Fruit fly (Drosophila melanogaster) whole organism, embryonic: Measurements from ENCODE around the gene CG42263.

Experiments used
- Abd-B ChIP-seq: fragments of 200-800 bp; sonication (Bioruptor generic); optimal IDR thresholded peaks from 2 replicates; lab custom pipeline; 2018; ENCODE audit warnings: missing biosample characterization, mild to moderate bottlenecking, missing genetic modification characterization, moderate library complexity
- B-H1 ChIP-seq: fragments of 200-800 bp; sonication (Bioruptor generic); IDR thresholded peaks from 3 replicates; pipeline ENCODE4 v1.3.6; 2022; ENCODE audit warnings: missing biosample characterization, missing genetic modification characterization
- Bteb2 ChIP-seq: fragments of 200-800 bp; sonication (Bioruptor generic); optimal IDR thresholded peaks from 2 replicates; lab custom pipeline; 2016; ENCODE audit warnings: missing biosample characterization, missing genetic modification characterization
- CG10147 ChIP-seq: fragments of 200-800 bp; sonication (Bioruptor generic); optimal IDR thresholded peaks from 2 replicates; lab custom pipeline; 2019; ENCODE audit warnings: missing biosample characterization, mild to moderate bottlenecking, missing genetic modification characterization, moderate library complexity
- CG1024 ChIP-seq: fragments of 200-800 bp; sonication (Bioruptor generic); IDR thresholded peaks from 2 replicates; pipeline ENCODE4 v1.3.6; 2022; ENCODE audit warnings: missing biosample characterization, missing genetic modification characterization
- CG10274 ChIP-seq: fragments of 200-800 bp; sonication (Bioruptor generic); optimal IDR thresholded peaks from 3 replicates; lab custom pipeline; 2017; ENCODE audit warnings: missing biosample characterization, mild to moderate bottlenecking, missing genetic modification characterization
- CG10959 ChIP-seq: fragments of 200-800 bp; sonication (Bioruptor generic); IDR thresholded peaks from 2 replicates; pipeline ENCODE4 v1.3.6; 2022; ENCODE audit warnings: missing biosample characterization, missing genetic modification characterization
- CG10979 ChIP-seq: fragments of 200-800 bp; sonication (Bioruptor generic); optimal IDR thresholded peaks from 2 replicates; lab custom pipeline; 2018; ENCODE audit warnings: missing biosample characterization, mild to moderate bottlenecking, missing genetic modification characterization, moderate library complexity
- CG16863 ChIP-seq: fragments of 200-800 bp; sonication (Bioruptor generic); optimal IDR thresholded peaks from 3 replicates; lab custom pipeline; 2016; ENCODE audit warnings: missing biosample characterization, missing genetic modification characterization
- CG17359 ChIP-seq: fragments of 200-800 bp; sonication (Bioruptor generic); optimal IDR thresholded peaks from 3 replicates; lab custom pipeline; 2018; ENCODE audit warnings: missing biosample characterization, mild to moderate bottlenecking, missing genetic modification characterization, moderate library complexity
- CG2129 ChIP-seq: fragments of 200-800 bp; sonication (Bioruptor generic); IDR thresholded peaks from 2 replicates; pipeline ENCODE4 v1.3.6; 2022; ENCODE audit warnings: missing biosample characterization, missing genetic modification characterization; ENCODE audit not compliant: partially characterized antibody
- CG2678 ChIP-seq: fragments of 200-800 bp; sonication (Bioruptor generic); optimal IDR thresholded peaks from 3 replicates; lab custom pipeline; 2019; ENCODE audit warnings: missing biosample characterization, mild to moderate bottlenecking, missing genetic modification characterization, moderate library complexity
- CG31224 ChIP-seq: fragments of 200-800 bp; sonication (Bioruptor generic); IDR thresholded peaks from 2 replicates; pipeline ENCODE4 v1.3.6; 2022; ENCODE audit warnings: missing biosample characterization, missing genetic modification characterization
- CG31441 ChIP-seq: fragments of 200-800 bp; sonication (Bioruptor generic); IDR thresholded peaks from 2 replicates; pipeline ENCODE4 v1.3.6; 2022; ENCODE audit warnings: missing biosample characterization, missing genetic modification characterization
- CG3838 ChIP-seq: fragments of 200-800 bp; sonication (Bioruptor generic); optimal IDR thresholded peaks from 3 replicates; lab custom pipeline; 2016; ENCODE audit warnings: missing biosample characterization, missing genetic modification characterization
- CG4707 ChIP-seq: fragments of 200-800 bp; sonication (Bioruptor generic); optimal IDR thresholded peaks from 2 replicates; lab custom pipeline; 2018; ENCODE audit warnings: missing biosample characterization, mild to moderate bottlenecking, missing genetic modification characterization, moderate library complexity
- CG6254 ChIP-seq: fragments of 200-800 bp; sonication (Bioruptor generic); optimal IDR thresholded peaks from 3 replicates; lab custom pipeline; 2017; ENCODE audit warnings: mild to moderate bottlenecking, missing biosample characterization, missing genetic modification reagents, missing genetic modification characterization
- CG7786 ChIP-seq: fragments of 200-800 bp; sonication (Bioruptor generic); optimal IDR thresholded peaks from 2 replicates; lab custom pipeline; 2016; ENCODE audit warnings: missing biosample characterization, missing genetic modification characterization
- CG8765 ChIP-seq: fragments of 200-800 bp; sonication (Bioruptor generic); IDR thresholded peaks from 2 replicates; pipeline ENCODE4 v1.3.6; 2022; ENCODE audit warnings: missing biosample characterization, missing genetic modification characterization
- CHES-1-like ChIP-seq: fragments of 200-800 bp; sonication (Bioruptor generic); optimal IDR thresholded peaks from 2 replicates; lab custom pipeline; 2016; ENCODE audit warnings: missing biosample characterization, missing genetic modification characterization
- Deaf1 ChIP-seq: fragments of 200-800 bp; optimal IDR thresholded peaks from 3 replicates; lab custom pipeline; 2019; ENCODE audit warnings: missing biosample characterization, mild to moderate bottlenecking, missing genetic modification characterization, moderate library complexity
- Fer1 ChIP-seq: fragments of 200-800 bp; sonication (Bioruptor generic); optimal IDR thresholded peaks from 2 replicates; lab custom pipeline; 2017; ENCODE audit warnings: missing biosample characterization, mild to moderate bottlenecking, missing genetic modification characterization
- Gsc ChIP-seq: fragments of 200-800 bp; sonication (Bioruptor generic); IDR thresholded peaks from 2 replicates; pipeline ENCODE4 v1.3.6; 2022; ENCODE audit warnings: missing biosample characterization, missing genetic modification characterization
- HLHmδ ChIP-seq: fragments of 200-800 bp; sonication (Bioruptor generic); optimal IDR thresholded peaks from 2 replicates; lab custom pipeline; 2018; ENCODE audit warnings: missing biosample characterization, mild to moderate bottlenecking, missing genetic modification characterization, moderate library complexity
- Hey ChIP-seq: fragments of 200-800 bp; sonication (Bioruptor generic); optimal IDR thresholded peaks from 3 replicates; lab custom pipeline; 2018; ENCODE audit warnings: missing biosample characterization, mild to moderate bottlenecking, missing genetic modification characterization
- Lim3 ChIP-seq: fragments of 200-800 bp; sonication (Bioruptor generic); IDR thresholded peaks from 2 replicates; pipeline ENCODE4 v1.3.6; 2022; ENCODE audit warnings: missing biosample characterization, missing genetic modification characterization
- Neu2 ChIP-seq: fragments of 200-800 bp; sonication (Bioruptor generic); optimal IDR thresholded peaks from 3 replicates; lab custom pipeline; 2016; ENCODE audit warnings: missing biosample characterization, missing genetic modification characterization, borderline replicate concordance
- Nf-YB ChIP-seq: fragments of 200-800 bp; sonication (Bioruptor generic); optimal IDR thresholded peaks from 3 replicates; lab custom pipeline; 2019; ENCODE audit warnings: missing biosample characterization, mild to moderate bottlenecking, missing genetic modification characterization, moderate library complexity
- Rfx ChIP-seq: fragments of 200-800 bp; sonication (Bioruptor generic); IDR thresholded peaks from 2 replicates; pipeline ENCODE4 v1.3.6; 2022; ENCODE audit warnings: missing biosample characterization, missing genetic modification characterization
- Rx ChIP-seq: fragments of 200-800 bp; sonication (Bioruptor generic); IDR thresholded peaks from 2 replicates; pipeline ENCODE4 v1.3.6; 2022; ENCODE audit warnings: missing biosample characterization, missing genetic modification characterization
- ap ChIP-seq: fragments of 200-800 bp; sonication (Bioruptor generic); IDR thresholded peaks from 2 replicates; pipeline ENCODE4 v1.3.6; 2022; ENCODE audit warnings: missing biosample characterization, missing genetic modification characterization
- cas ChIP-seq: fragments of 200-800 bp; sonication (Bioruptor generic); IDR thresholded peaks from 2 replicates; pipeline ENCODE4 v1.3.6; 2022; ENCODE audit warnings: missing biosample characterization, missing genetic modification characterization
- danr ChIP-seq: fragments of 200-800 bp; sonication (Bioruptor generic); IDR thresholded peaks from 2 replicates; pipeline ENCODE4 v1.3.6; 2022; ENCODE audit warnings: missing biosample characterization, missing genetic modification characterization
- dimm ChIP-seq: fragments of 200-800 bp; sonication (Bioruptor generic); IDR thresholded peaks from 2 replicates; pipeline ENCODE4 v1.3.6; 2022; ENCODE audit warnings: missing biosample characterization, missing genetic modification characterization
- dmrt99B ChIP-seq: fragments of 200-800 bp; sonication (Bioruptor generic); optimal IDR thresholded peaks from 2 replicates; lab custom pipeline; 2018; ENCODE audit warnings: missing biosample characterization, mild to moderate bottlenecking, missing genetic modification characterization, moderate library complexity
- dysf ChIP-seq: fragments of 200-800 bp; sonication (Bioruptor generic); IDR thresholded peaks from 3 replicates; pipeline ENCODE4 v1.3.6; 2022; ENCODE audit warnings: missing biosample characterization, missing genetic modification characterization
- fd3F ChIP-seq: fragments of 200-800 bp; sonication (Bioruptor generic); optimal IDR thresholded peaks from 2 replicates; lab custom pipeline; 2018; ENCODE audit warnings: missing biosample characterization, mild to moderate bottlenecking, missing genetic modification characterization, moderate library complexity
- grau ChIP-seq: fragments of 200-800 bp; optimal IDR thresholded peaks from 3 replicates; lab custom pipeline; 2019; ENCODE audit warnings: missing biosample characterization, mild to moderate bottlenecking, missing genetic modification characterization, moderate library complexity
- kni ChIP-seq: fragments of 200-800 bp; sonication (Bioruptor generic); optimal IDR thresholded peaks from 3 replicates; lab custom pipeline; 2017; ENCODE audit warnings: mild to moderate bottlenecking, missing biosample characterization, missing genetic modification reagents, missing genetic modification characterization
- lbe ChIP-seq: fragments of 200-800 bp; sonication (Bioruptor generic); optimal IDR thresholded peaks from 2 replicates; lab custom pipeline; 2016; ENCODE audit warnings: missing biosample characterization, mild to moderate bottlenecking, missing genetic modification characterization
- nau ChIP-seq: fragments of 200-800 bp; sonication (Bioruptor generic); optimal IDR thresholded peaks from 3 replicates; lab custom pipeline; 2017; ENCODE audit warnings: missing biosample characterization, mild to moderate bottlenecking, missing genetic modification characterization, missing genetic modification reagents
- nom ChIP-seq: fragments of 200-800 bp; sonication (Bioruptor generic); optimal IDR thresholded peaks from 2 replicates; lab custom pipeline; 2017; ENCODE audit warnings: missing biosample characterization, missing genetic modification characterization, mild to moderate bottlenecking, moderate library complexity, missing genetic modification reagents
- org-1 ChIP-seq: fragments of 200-800 bp; sonication (Bioruptor generic); optimal IDR thresholded peaks from 2 replicates; lab custom pipeline; 2017; ENCODE audit warnings: missing biosample characterization, missing genetic modification characterization
- otp ChIP-seq: fragments of 200-800 bp; sonication (Bioruptor generic); IDR thresholded peaks from 3 replicates; pipeline ENCODE4, ENCODE4 v1.3.6; 2022; ENCODE audit warnings: missing biosample characterization, missing genetic modification characterization
- phol ChIP-seq: fragments of 200-800 bp; sonication (Bioruptor generic); optimal IDR thresholded peaks from 3 replicates; lab custom pipeline; 2018; ENCODE audit warnings: missing biosample characterization, mild to moderate bottlenecking, missing genetic modification characterization, moderate library complexity
- run ChIP-seq: fragments of 200-800 bp; sonication (Bioruptor generic); optimal IDR thresholded peaks from 3 replicates; lab custom pipeline; 2018; ENCODE audit warnings: missing biosample characterization, mild to moderate bottlenecking, missing genetic modification characterization
- sc ChIP-seq, 3 experiments: fragments of >200 bp in 2 of 3; fragments of 200-800 bp in 1 of 3; sonication (Bioruptor generic) in 1 of 3; optimal IDR thresholded peaks; 2 replicates in 2 of 3; 3 replicates in 1 of 3; lab custom pipeline; 2017; ENCODE audit warnings: mild to moderate bottlenecking in 1 of 3, missing biosample characterization in 1 of 3, missing genetic modification characterization in 1 of 3, missing genetic modification reagents in 1 of 3
- slp2 ChIP-seq: fragments of 200-800 bp; sonication (Bioruptor generic); optimal IDR thresholded peaks from 2 replicates; lab custom pipeline; 2016; ENCODE audit warnings: missing biosample characterization, missing genetic modification characterization
- stc ChIP-seq: fragments of 200-800 bp; sonication (Bioruptor generic); IDR thresholded peaks from 2 replicates; pipeline ENCODE4 v1.3.6; 2022; ENCODE audit warnings: missing biosample characterization, missing genetic modification characterization
- tin ChIP-seq: fragments of 200-800 bp; sonication (Bioruptor generic); optimal IDR thresholded peaks from 3 replicates; lab custom pipeline; 2016; ENCODE audit warnings: missing biosample characterization, missing genetic modification characterization
- vnd ChIP-seq: fragments of 200-800 bp; sonication (Bioruptor generic); IDR thresholded peaks from 3 replicates; pipeline ENCODE4 v1.3.6; 2022; ENCODE audit warnings: missing biosample characterization, missing genetic modification characterization; ENCODE audit not compliant: partially characterized antibody

The CG42263 gene

DNA sequence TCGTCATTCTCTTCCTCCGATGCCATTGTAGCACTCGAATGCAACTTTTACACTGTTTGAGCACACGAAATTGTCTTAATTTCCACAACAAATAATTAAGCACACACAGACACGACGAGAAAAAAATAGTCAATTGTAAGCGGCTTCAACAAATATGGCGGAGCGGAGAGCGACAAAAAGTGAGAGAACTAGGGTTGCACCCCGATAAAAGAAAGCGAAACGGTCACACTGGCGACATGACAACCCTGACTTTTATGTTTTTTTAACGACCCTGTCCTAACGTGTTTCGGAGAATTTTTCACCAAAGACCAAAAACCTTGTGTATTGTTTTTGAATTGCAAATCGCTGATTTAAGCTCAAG is 45.6 kb downstream of the CG42263 start, which contains the start of the genes Mi-2 and Prp3 (continued):
- no peak for TF ChIP-seq ap (GFP tag; lab: Robert Waterston, UW)
- TF ChIP-seq kni: no peak
- TF ChIP-seq vnd: no peak
- TF ChIP-seq Rfx (GFP tag; lab: Robert Waterston, UW): peak; percentile 65
- TF ChIP-seq Neu2 (GFP tag; lab: Kevin White, UChicago): no peak
- TF ChIP-seq CG8765 (GFP tag; lab: Robert Waterston, UW): no peak
- TF ChIP-seq nom (GFP tag; lab: Kevin White, UChicago): peak; percentile 70
- TF ChIP-seq CG10979 (tag; lab: Kevin White, UChicago): no peak
- no peak for TF ChIP-seq Hey (tag; lab: Kevin White, UChicago)
- no peak for TF ChIP-seq CG17359
- TF ChIP-seq CG2678 (tag; lab: Kevin White, UChicago): no peak
- TF ChIP-seq sc (optimal IDR thresholded peaks at IDR 0.05; lab: Kevin White, UChicago): no peak
- no peak for TF ChIP-seq sc (GFP tag; optimal IDR thresholded peaks at IDR 0.05; lab: Kevin White, UChicago)
- no peak for TF ChIP-seq CG4707
- TF ChIP-seq Lim3 (GFP tag; lab: Robert Waterston, UW): no peak
- no peak for TF ChIP-seq Rx (GFP tag; lab: Robert Waterston, UW)
- TF ChIP-seq dmrt99B (tag; lab: Kevin White, UChicago): no peak
- TF ChIP-seq otp (GFP tag; lab: Robert Waterston, UW): no peak
- TF ChIP-seq Nf-YB (GFP tag; lab: Kevin White, UChicago): no peak
- TF ChIP-seq nau: no peak
- no peak for TF ChIP-seq cas (GFP tag; lab: Robert Waterston, UW)
- TF ChIP-seq slp2 (GFP tag; lab: Kevin White, UChicago): no peak
- no peak for TF ChIP-seq danr (GFP tag; lab: Robert Waterston, UW)
- no peak for TF ChIP-seq Deaf1 (tag; lab: Kevin White, UChicago)
- no peak for TF ChIP-seq HLHmδ (GFP tag; lab: Kevin White, UChicago)
- no peak for TF ChIP-seq Gsc (GFP tag; lab: Robert Waterston, UW)
- TF ChIP-seq CG3838 (GFP tag; lab: Kevin White, UChicago): no peak
- TF ChIP-seq run (tag; lab: Kevin White, UChicago): no peak
- TF ChIP-seq dimm (GFP tag; lab: Robert Waterston, UW): no peak
- no peak for TF ChIP-seq CG31441
- TF ChIP-seq CHES-1-like (GFP tag; lab: Kevin White, UChicago): peak; percentile 61
- TF ChIP-seq stc (GFP tag; lab: Robert Waterston, UW): no peak
- TF ChIP-seq CG2129: no peak
- no peak for TF ChIP-seq CG6254 (GFP tag; lab: Kevin White, UChicago)
- TF ChIP-seq B-H1 (GFP tag; lab: Robert Waterston, UW): no peak
- TF ChIP-seq CG7786: no peak
- peak; percentile 29 for TF ChIP-seq Bteb2
- no peak for TF ChIP-seq lbe (GFP tag; lab: Kevin White, UChicago)
- TF ChIP-seq Abd-B (GFP tag; lab: Kevin White, UChicago): peak; percentile 76
- no peak for TF ChIP-seq grau (tag; lab: Kevin White, UChicago)
- no peak for TF ChIP-seq CG16863 (GFP tag; lab: Kevin White, UChicago)
- TF ChIP-seq phol (tag; lab: Kevin White, UChicago): peak; percentile 99
- TF ChIP-seq dysf: no peak
- no peak for TF ChIP-seq tin (GFP tag; lab: Kevin White, UChicago)
- TF ChIP-seq org-1 (GFP tag; lab: Kevin White, UChicago): no peak
- no peak for TF ChIP-seq CG31224 (GFP tag; lab: Robert Waterston, UW)
- TF ChIP-seq CG10274: no peak
- no peak for TF ChIP-seq CG10147
- TF ChIP-seq CG1024: no peak
- TF ChIP-seq CG10959 (GFP tag; lab: Robert Waterston, UW): no peak
- no peak for TF ChIP-seq fd3F (GFP tag; lab: Kevin White, UChicago)
- peak; percentile 38 for TF ChIP-seq Fer1
